Fruit fly (Drosophila melanogaster): ENCODE results near the gene glo.
A peak's percentile ranks its signal among the peaks of the same experiment; 100 is the strongest.

Gene glo

DNA sequence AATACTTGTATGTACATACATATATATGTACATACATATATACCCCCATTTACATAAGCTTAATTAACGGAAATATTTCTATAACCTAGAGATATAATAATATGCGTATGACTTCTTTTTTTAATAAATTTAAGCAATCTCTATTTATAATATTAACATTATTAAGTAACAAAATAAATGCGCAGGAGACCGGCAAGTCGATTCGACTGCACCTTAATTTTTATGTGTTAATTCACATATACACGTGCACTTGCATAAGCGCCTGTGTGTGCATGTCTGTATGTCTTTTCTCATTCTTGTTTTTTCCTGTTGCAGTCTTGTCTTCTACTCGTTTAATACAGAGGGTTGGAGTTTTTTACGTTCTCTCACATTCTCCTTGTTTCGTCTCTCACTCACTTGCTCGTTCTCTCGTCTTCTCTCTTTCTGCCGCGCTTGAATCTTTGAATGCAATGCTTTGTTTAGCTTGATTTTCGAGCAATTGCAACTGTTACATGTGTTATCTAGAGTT lies 39.0 kb downstream of the glo start (continued):
- TF ChIP-seq CG17385 (GFP tag; optimal IDR thresholded peaks at IDR 0.05) (peak; percentile 85), exex (tag; optimal IDR thresholded peaks at IDR 0.05) (peak; percentile 24), chif (GFP tag; optimal IDR thresholded peaks at IDR 0.05) (peak; percentile 33 to 76), gt (GFP tag; IDR thresholded peaks at IDR 0.05) (peak; percentile 79), CG13775 (GFP tag; optimal IDR thresholded peaks at IDR 0.05) (peak; percentile 93), CG4360 (GFP tag; IDR thresholded peaks at IDR 0.05) (peak; percentile 70), fd64A (GFP tag; optimal IDR thresholded peaks at IDR 0.05) (peak; percentile 38), CG32772 (GFP tag; IDR thresholded peaks at IDR 0.05) (peak; percentile 87), CG17361 (GFP tag; IDR thresholded peaks at IDR 0.05) (peak; percentile 98), eve (GFP tag; optimal IDR thresholded peaks at IDR 0.05) (peak in 1 of 2 experiments; percentile 91), Aef1 (GFP tag; IDR thresholded peaks at IDR 0.05) (peak; percentile 59; the same call in 1 of the 3 replicates), trh (GFP tag; optimal IDR thresholded peaks at IDR 0.05) (peak; percentile 87), CG10274 (GFP tag; optimal IDR thresholded peaks at IDR 0.05) (peak; percentile 100), Hand (GFP tag; optimal IDR thresholded peaks at IDR 0.05) (no peak), sr (GFP tag; IDR thresholded peaks at IDR 0.05) (no peak), CG18011 (GFP tag; optimal IDR thresholded peaks at IDR 0.05) (peak; percentile 26), so (GFP tag; IDR thresholded peaks at IDR 0.05) (peak; percentile 70; the same call in 1 of the 3 replicates), scrt (GFP tag; optimal IDR thresholded peaks at IDR 0.05) (peak; percentile 73), CG12155 (GFP tag; optimal IDR thresholded peaks at IDR 0.05) (peak; percentile 84), Xbp1 (GFP tag; optimal IDR thresholded peaks at IDR 0.05) (peak; percentile 93), crol (GFP tag; IDR thresholded peaks at IDR 0.05) (no peak), bigmax (GFP tag; optimal IDR thresholded peaks at IDR 0.05) (no peak), CG7928 (GFP tag; optimal IDR thresholded peaks at IDR 0.05) (no peak), Max (GFP tag; optimal IDR thresholded peaks at IDR 0.05) (peak; percentile 82), sisA (GFP tag; IDR thresholded peaks at IDR 0.05) (peak; percentile 89), CG6254 (GFP tag; optimal IDR thresholded peaks at IDR 0.05) (peak; percentile 93), cwo (GFP tag; optimal IDR thresholded peaks at IDR 0.05) (peak; percentile 62), CG5180 (GFP tag; optimal IDR thresholded peaks at IDR 0.05) (peak; percentile 79), oc (tag; optimal IDR thresholded peaks at IDR 0.05) (peak; percentile 94), CG11398 (GFP tag; optimal IDR thresholded peaks at IDR 0.05) (no peak), Ssrp (tag; optimal IDR thresholded peaks at IDR 0.05) (peak; percentile 97), CG11723 (GFP tag; optimal IDR thresholded peaks at IDR 0.05) (peak; percentile 82), CG12236 (GFP tag; optimal IDR thresholded peaks at IDR 0.05) (peak; percentile 3), CG4328 (GFP tag; optimal IDR thresholded peaks at IDR 0.05) (peak; percentile 65), CG3838 (GFP tag; optimal IDR thresholded peaks at IDR 0.05) (peak; percentile 22), CG2202 (tag; optimal IDR thresholded peaks at IDR 0.05) (peak; percentile 96), schlank (tag; optimal IDR thresholded peaks at IDR 0.05) (no peak), ranshi (GFP tag; IDR thresholded peaks at IDR 0.05) (peak; percentile 83), al (GFP tag; IDR thresholded peaks at IDR 0.05) (no peak), Meics (GFP tag; optimal IDR thresholded peaks at IDR 0.05) (peak; percentile 66), CG12219 (GFP tag; optimal IDR thresholded peaks at IDR 0.05) (peak; percentile 81), CG30403 (GFP tag; optimal IDR thresholded peaks at IDR 0.05) (peak; percentile 93), CG8290 (GFP tag; optimal IDR thresholded peaks at IDR 0.05) (peak; percentile 92), CG8290 (tag; optimal IDR thresholded peaks at IDR 0.05) (peak in 1 of 2 experiments; percentile 71), CG2712 (tag; optimal IDR thresholded peaks at IDR 0.05) (peak; percentile 99), ac (GFP tag; optimal IDR thresholded peaks at IDR 0.05) (peak; percentile 92), btn (GFP tag; optimal IDR thresholded peaks at IDR 0.05) (peak; percentile 22), jigr1 (GFP tag; IDR thresholded peaks at IDR 0.05) (peak; percentile 59; the same call in 1 of the 3 replicates), bowl (GFP tag; IDR thresholded peaks at IDR 0.05) (peak; percentile 48; the same call in 1 of the 2 replicates), Hey (tag; optimal IDR thresholded peaks at IDR 0.05) (no peak)
